Worm (Caenorhabditis elegans): ENCODE data around the gene C35B8.3.

- TF ChIP-seq unc-39 (tag; optimal IDR thresholded peaks at IDR 0.05) (no peak), nhr-237 (tag; optimal IDR thresholded peaks at IDR 0.05) (no peak), nhr-129 (tag; optimal IDR thresholded peaks at IDR 0.05) (no peak), R02D3.7 (tag; optimal IDR thresholded peaks at IDR 0.05) (no peak), lsy-2 (tag; optimal IDR thresholded peaks at IDR 0.05) (no peak), nhr-6 (tag; optimal IDR thresholded peaks at IDR 0.05) (no peak), elt-3 (tag; optimal IDR thresholded peaks at IDR 0.05) (no peak), nhr-12 (tag; optimal IDR thresholded peaks at IDR 0.05) (no peak), nhr-25 (tag; optimal IDR thresholded peaks at IDR 0.05) (no peak)
Measured at ce11 chrX:9243257-9243656, 29.5 kb downstream of the C35B8.3 start, which contains the start of gene gpa-12.

Measured in whole organism, L2 larva.